Fruit fly (Drosophila melanogaster) ovary, adult (tissue): ENCODE measurements around the gene CG13833.

Source experiments
- CG17801 ChIP-seq: fragments of 200-800 bp; optimal IDR thresholded peaks from 2 replicates; lab custom pipeline; 2019; ENCODE audit warnings: missing biosample characterization, mild to moderate bottlenecking, missing genetic modification characterization, moderate library complexity; ENCODE audit not compliant: partially characterized antibody

The CG13833 gene

DNA sequence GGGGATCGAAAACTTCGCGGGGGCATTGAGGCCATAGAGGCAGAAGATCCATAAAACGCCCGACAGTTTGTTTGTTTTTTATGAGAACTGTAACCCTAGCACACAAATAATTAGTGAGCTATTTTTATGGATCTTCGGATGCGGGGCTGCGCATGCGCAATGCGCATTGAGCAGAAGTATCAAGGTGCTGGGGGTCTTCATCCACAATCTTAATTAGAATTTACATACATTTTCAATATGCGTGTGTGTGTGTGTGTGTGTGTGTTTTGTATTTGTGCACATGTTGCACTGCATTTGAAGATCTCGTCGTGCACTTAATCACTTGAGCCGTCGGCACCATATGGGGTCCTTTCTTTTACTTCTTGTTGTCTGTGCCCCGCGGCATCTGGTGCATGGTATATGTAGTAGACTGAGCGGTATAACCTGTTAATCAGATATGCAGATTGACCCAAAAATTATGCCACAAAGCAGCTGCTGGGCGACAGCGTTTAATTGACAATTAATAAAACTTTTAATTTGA is 7.4 kb upstream of the CG13833 start:
- no peak for TF ChIP-seq CG17801 (GFP tag; lab: Kevin White, UChicago)

DNA sequence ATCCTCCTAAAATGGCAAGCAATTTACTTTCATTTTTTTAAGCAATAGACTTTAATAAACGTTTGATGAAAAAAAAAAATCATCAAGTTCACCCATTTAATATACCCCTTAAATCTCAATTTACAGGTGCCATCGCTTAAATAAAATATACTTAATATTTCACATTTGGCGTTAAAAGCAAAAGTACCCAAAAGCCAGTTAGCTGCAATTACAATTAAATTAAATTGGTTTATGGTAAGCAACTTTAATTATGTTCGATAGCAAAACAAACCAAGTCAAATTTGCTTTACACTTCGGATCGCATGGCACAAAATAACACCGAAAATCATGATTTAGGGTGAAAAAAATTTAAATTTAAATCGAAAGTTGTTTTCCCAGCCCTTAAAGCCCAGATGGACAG is 6.6 kb upstream of the CG13833 start, which contains the start of gene CG13838:
TSS of gene CG13838 (plus strand) at position 301 of the 400 bp plus-strand sequence.
- no peak for TF ChIP-seq CG17801 (GFP tag; lab: Kevin White, UChicago)

- TF ChIP-seq CG17801 (GFP tag; lab: Kevin White, UChicago): no peak
Measured at dm6 chr3R:23038062-23038461, 2.7 kb upstream of the CG13833 start.

DNA sequence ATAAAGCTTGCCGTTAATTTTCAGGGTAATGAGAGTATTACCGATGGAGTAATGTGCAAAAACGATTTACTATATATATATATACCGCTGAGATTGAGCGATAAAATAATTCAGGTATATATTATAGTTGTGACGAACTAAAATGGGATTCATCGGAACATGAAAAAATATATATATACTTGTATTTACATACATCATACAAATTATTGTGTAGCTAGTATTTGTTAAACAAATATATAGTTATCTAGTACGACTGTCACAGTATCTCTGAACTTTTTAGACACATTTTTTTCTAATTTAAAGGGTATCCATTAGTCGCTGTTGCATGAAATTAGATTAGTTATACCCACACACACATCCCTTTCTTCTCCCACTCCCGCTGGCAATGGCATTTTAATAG is 958 bp upstream of the CG13833 start:
- no peak for TF ChIP-seq CG17801 (GFP tag; lab: Kevin White, UChicago)

- no peak for TF ChIP-seq CG17801 (GFP tag; lab: Kevin White, UChicago)
Measured at dm6 chr3R:23030900-23031299, 4.5 kb downstream of the CG13833 start.

DNA sequence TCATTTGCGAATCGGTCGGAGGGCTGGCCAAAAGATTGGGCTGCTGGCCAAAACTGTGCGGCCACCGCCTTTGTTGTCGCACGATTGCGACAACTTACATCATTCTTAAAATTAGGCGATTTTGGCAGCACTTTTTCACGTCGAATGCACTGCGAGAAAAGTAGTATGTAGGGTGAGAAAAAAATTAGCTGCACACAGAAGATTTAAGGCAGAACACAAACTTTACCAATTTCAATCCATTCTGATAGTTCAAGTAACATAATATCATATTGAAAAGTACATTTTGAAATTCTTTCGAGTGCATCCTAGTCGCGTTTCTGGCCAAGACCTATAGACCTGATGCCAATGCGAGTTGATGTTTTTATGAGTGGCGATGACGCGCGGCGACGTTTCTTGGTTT is 6.9 kb downstream of the CG13833 start:
- TF ChIP-seq CG17801 (GFP tag; lab: Kevin White, UChicago): no peak

dm6 chr3R:23027428-23027813 is 7.9 kb downstream of the CG13833 start:
- no peak for TF ChIP-seq CG17801 (GFP tag; lab: Kevin White, UChicago)

- TF ChIP-seq CG17801 (GFP tag; lab: Kevin White, UChicago): no peak
Measured at dm6 chr3R:23026652-23027427, 8.5 kb downstream of the CG13833 start, which contains the start of gene lmd. Gene lmd (minus strand): TSS chr3R:23026713.

dm6 chr3R:23013482-23013881 is 21.9 kb downstream of the CG13833 start:
- TF ChIP-seq CG17801 (GFP tag; lab: Kevin White, UChicago): no peak

- TF ChIP-seq CG17801 (GFP tag; lab: Kevin White, UChicago): no peak
Measured at dm6 chr3R:23012017-23012416, 23.3 kb downstream of the CG13833 start, which contains the start of gene CG6688. Gene CG6688 (plus strand): TSS chr3R:23012412.

DNA sequence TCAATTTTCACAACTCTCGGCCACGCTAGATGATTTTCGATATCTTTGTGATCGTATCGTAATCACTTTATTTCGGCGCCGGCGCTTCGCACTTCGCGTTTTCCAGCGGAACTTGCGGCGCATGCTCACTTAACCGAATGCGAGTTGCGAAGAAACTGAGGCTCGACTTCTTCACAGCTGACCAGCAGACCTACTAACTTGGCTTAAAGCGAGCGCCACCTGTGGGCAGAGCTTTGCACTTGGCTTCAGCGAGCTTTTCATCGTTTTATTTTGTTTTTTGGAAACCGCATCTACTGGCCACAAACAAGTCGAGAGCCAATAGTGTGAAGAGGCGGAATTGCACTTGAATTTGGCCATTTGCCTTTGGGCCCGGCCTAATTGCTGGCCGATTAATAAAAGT is 25.0 kb downstream of the CG13833 start, which contains the start of gene CG34375:
TSS of gene CG34375 (minus strand) at position 157 of the 400 bp plus-strand sequence.
- TF ChIP-seq CG17801 (GFP tag; lab: Kevin White, UChicago): no peak

- no peak for TF ChIP-seq CG17801 (GFP tag; lab: Kevin White, UChicago)
Measured at dm6 chr3R:23009480-23010115, 25.8 kb downstream of the CG13833 start.

dm6 chr3R:23004161-23004560 is 31.2 kb downstream of the CG13833 start:
- TF ChIP-seq CG17801 (GFP tag; lab: Kevin White, UChicago): no peak

DNA sequence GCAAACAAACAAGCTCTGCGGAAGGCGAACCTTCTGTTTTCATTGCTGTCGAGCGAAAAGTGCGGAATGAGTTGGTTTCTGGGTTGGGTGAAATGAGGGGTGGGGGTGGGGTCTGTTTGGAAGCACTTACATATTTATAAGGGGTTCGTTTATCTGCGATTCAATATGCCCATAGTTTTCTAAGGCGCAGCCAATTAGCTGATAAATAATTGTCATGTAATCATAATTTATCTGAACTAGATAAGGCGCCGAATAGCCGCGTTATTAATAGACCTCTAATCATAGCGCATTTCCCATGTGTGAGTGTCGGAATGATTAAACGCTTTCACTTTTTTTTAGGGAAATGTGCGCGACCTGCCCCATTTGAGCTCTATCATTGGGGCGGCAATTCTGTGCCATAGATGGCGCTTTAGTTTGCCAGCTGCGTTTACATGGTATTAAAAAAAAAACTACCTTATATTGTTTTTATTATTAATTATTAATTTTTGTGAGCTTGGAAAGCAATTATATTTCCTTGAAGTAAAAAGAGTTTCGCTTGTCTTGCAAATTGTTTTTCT is 36.7 kb downstream of the CG13833 start:
- no peak for TF ChIP-seq CG17801 (GFP tag; lab: Kevin White, UChicago)

DNA sequence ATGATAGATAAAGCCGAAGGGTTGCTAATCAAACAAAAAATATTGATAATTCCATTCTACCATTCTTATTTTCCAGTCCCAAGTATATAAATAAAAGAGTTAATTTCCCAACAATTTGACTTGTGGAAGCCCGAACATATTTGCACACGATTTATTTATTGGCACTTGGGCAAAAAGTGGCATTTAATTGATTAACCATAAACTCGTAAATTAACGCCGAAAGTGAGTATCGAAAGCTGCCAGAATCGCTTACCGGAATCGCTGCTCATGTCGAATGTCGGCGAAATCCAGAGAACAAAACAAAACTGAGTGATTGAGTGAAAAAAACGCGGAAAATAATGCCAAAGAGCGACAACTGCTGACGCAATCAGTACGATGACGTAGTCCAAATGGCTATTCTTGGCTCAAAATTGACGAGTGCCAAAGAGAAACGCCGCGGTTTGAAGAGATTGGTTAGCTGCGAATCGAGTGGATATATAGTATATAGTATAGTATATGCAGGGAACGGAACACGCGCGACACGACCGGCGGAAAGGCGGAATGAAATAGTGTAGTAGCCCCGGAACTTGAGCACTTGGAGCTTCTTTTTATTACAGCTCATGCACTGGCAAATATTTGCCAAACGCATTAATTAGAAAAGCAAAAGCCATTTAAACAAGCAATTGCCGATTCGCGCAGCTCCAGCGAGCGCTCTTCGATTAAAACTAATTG is 37.3 kb downstream of the CG13833 start, which contains the start of gene Nha2:
TSS of gene Nha2 (minus strand) at position 617 of the 711 bp plus-strand sequence.
- TF ChIP-seq CG17801 (GFP tag; lab: Kevin White, UChicago): no peak
